Fruit fly (Drosophila melanogaster): ENCODE results near the gene moi.

moi gene

DNA sequence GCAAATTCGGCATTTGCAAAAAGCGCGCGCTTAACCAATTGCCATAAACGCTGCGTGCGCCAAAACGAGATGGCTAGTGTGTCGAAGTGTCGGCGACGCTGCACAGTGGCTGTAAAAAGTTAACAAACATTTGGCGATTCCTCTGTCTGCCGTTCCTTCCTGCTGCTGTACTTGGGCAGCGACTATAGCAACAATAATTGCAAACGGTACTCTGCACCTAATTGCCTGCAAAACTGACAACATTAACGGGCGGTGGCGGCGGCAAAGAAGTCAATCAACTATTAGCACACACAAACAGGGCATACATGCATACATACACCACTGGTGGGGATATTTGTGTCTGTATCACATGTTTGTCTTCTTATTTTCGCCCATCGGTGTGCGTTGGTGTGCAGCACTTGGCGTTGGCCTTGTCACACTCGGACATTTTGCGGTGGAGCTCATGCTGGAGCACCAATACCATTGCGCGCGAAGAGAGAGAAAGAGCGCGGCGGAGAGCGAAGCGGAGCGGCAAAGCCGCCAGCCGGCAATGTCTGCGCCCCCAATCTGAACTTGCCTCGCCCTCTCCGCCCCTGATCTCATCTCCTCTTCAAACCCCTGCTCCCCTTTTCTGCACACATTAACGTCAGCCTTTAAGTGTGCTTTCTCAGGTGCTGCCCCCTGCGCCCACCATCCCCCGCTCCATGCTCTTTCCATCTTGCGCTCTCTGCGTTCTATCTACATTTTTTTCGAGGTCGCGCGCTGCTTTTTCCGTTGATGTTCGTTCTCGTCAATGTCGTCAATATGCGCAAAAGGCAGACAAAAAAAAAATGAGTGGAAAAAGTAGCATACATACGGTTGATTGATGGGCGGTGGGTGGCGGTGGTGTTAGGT is 10.9 kb upstream of the moi start:
- TF ChIP-seq CG8301 (tag; optimal IDR thresholded peaks at IDR 0.05) (peak; percentile 4), CG34367 (tag; optimal IDR thresholded peaks at IDR 0.05) (no peak), rn (GFP tag; IDR thresholded peaks at IDR 0.05) (no peak), CG8159 (tag; optimal IDR thresholded peaks at IDR 0.05) (no peak), CG12605 (GFP tag; IDR thresholded peaks at IDR 0.05) (peak; percentile 13; the same call in 1 of the 2 replicates), Pif1B (GFP tag; optimal IDR thresholded peaks at IDR 0.05) (peak; percentile 2), CG9948 (tag; optimal IDR thresholded peaks at IDR 0.05) (no peak), Pif1A (GFP tag; optimal IDR thresholded peaks at IDR 0.05) (peak; percentile 19), CG13204 (GFP tag; optimal IDR thresholded peaks at IDR 0.05) (peak; percentile 87), EcR (GFP tag; optimal IDR thresholded peaks at IDR 0.05) (peak; percentile 93), CG10348 (GFP tag; IDR thresholded peaks at IDR 0.05) (no peak), CG32121 (GFP tag; IDR thresholded peaks at IDR 0.05) (peak; percentile 36; the same call in 1 of the 2 replicates), CG14655 (GFP tag; optimal IDR thresholded peaks at IDR 0.05) (no peak), fd96Ca (GFP tag; IDR thresholded peaks at IDR 0.05) (peak; percentile 39; the same call in 1 of the 3 replicates), Snoo (tag; optimal IDR thresholded peaks at IDR 0.05) (peak; percentile 31), CG15710 (tag; optimal IDR thresholded peaks at IDR 0.05) (no peak), gl (tag; optimal IDR thresholded peaks at IDR 0.05) (no peak), CG17806 (tag; optimal IDR thresholded peaks at IDR 0.05) (no peak), D1 (tag; optimal IDR thresholded peaks at IDR 0.05) (no peak), Ets98B (GFP tag; IDR thresholded peaks at IDR 0.05) (peak; percentile 61), CG4496 (GFP tag; IDR thresholded peaks at IDR 0.05) (no peak)

DNA sequence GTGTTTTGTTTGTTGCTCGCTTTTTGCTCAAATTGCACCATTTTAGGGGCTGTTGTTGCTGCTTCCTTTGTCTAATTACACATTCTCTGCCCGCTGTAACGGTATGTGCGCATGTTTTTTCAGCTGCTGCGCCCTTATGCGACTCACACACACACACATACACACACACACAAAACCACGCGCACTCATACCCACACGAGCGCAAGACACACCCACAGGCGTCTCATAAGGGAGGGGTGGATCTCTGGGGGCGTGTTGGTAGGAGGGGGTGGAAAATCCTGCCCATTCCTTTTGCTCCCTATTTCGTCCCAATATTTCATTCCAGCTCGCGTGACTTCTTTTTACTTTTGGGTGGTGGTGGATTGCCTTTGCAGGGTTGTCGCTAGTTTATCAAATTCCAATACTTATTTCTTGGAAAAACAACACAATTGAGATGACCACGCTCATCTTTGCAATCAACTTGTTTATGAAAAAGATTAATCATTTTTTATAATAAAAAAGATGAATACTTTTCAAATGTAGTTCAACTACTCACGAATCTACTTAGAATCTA is 10.2 kb upstream of the moi start:
- no peak for TF ChIP-seq CG34367 (tag; optimal IDR thresholded peaks at IDR 0.05)
- no peak for TF ChIP-seq CG17806 (tag; optimal IDR thresholded peaks at IDR 0.05)
- no peak for TF ChIP-seq CG8159 (tag; optimal IDR thresholded peaks at IDR 0.05)
- 0 out of 3 replicates have a peak, but pooled peaks have one; percentile 9 for TF ChIP-seq CG4496 (GFP tag; IDR thresholded peaks at IDR 0.05)
- no peak for TF ChIP-seq CG14655 (GFP tag; optimal IDR thresholded peaks at IDR 0.05)
- no peak for TF ChIP-seq Snoo (tag; optimal IDR thresholded peaks at IDR 0.05)

DNA sequence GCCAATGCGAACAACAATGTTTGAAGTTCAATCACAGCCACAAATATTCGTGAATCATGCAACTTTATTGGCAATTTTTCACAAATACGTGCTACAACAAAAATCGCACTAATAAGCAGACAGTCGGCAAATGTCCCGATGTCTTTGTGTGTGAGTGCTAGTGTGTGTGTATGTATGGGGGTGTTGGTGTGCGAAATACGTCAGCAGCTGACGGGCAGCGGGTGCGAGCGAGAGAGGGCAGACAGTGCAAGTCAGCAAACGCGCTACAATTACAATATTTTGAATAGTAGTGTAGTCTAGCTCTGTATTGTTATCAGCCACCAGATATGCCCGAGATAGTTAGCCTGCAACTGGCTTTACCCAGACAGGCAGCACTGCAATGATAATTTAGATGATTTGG is 9.3 kb upstream of the moi start:
- TF ChIP-seq Pif1A (GFP tag; optimal IDR thresholded peaks at IDR 0.05) (no peak), CG34367 (tag; optimal IDR thresholded peaks at IDR 0.05) (no peak), Snoo (tag; optimal IDR thresholded peaks at IDR 0.05) (no peak), CG8159 (tag; optimal IDR thresholded peaks at IDR 0.05) (no peak), Ets98B (GFP tag; IDR thresholded peaks at IDR 0.05) (no peak), CG14655 (GFP tag; optimal IDR thresholded peaks at IDR 0.05) (no peak), CG8301 (tag; optimal IDR thresholded peaks at IDR 0.05) (no peak), CG12605 (GFP tag; IDR thresholded peaks at IDR 0.05) (no peak), CG32121 (GFP tag; IDR thresholded peaks at IDR 0.05) (no peak)

DNA sequence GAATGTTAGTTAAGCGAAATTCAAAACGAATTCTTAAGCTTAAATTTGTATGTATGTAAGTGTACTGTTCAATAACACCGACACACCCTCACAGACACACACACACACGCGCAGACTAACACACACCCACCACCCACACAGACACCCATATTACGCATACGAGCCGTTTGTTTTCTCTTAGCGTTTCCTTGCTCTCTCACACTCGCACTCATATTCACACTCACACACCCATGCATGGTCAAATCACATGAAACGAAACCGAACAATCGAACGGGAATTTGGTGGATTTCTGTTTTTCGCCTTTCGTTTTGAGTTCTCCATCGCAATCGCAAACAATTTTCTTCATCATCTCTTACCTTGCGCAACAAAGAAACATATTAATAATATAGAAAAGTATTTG is 6.1 kb upstream of the moi start:
- TF ChIP-seq fd96Ca (GFP tag; IDR thresholded peaks at IDR 0.05) (no peak), D1 (tag; optimal IDR thresholded peaks at IDR 0.05) (no peak), CG10348 (GFP tag; IDR thresholded peaks at IDR 0.05) (no peak), EcR (GFP tag; optimal IDR thresholded peaks at IDR 0.05) (no peak), Ets98B (GFP tag; IDR thresholded peaks at IDR 0.05) (peak; percentile 4; the same call in 1 of the 2 replicates)

DNA sequence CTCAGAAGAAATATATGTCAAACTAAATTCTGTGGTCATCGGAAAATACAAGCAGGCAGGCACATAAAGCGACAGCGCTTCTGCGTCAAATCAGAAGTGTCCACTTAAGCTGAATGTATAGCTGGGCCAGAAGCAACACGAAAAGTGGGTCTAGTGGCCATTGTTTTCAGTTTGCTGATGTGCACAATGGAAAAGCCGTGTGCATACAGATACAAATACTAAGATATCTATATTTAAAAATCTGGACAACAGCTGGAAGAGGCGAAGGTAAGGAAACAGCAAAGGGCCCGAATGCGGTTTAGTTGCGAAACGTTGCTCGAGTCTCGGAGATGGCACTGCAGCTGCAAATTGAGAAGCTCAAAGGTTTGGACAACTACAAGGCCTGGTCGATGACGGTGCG is 4.5 kb upstream of the moi start, which contains the start of gene CG18598:
Gene CG18598 (plus strand): TSS at position 301 of the 400 bp plus-strand sequence.
- TF ChIP-seq CG13204 (GFP tag; optimal IDR thresholded peaks at IDR 0.05): no peak
- TF ChIP-seq CG32121 (GFP tag; IDR thresholded peaks at IDR 0.05): no peak
- TF ChIP-seq CG8301 (tag; optimal IDR thresholded peaks at IDR 0.05): no peak
- no peak for TF ChIP-seq Pif1B (GFP tag; optimal IDR thresholded peaks at IDR 0.05)
- no peak for TF ChIP-seq CG15710 (tag; optimal IDR thresholded peaks at IDR 0.05)
- TF ChIP-seq CG12605 (GFP tag; IDR thresholded peaks at IDR 0.05): no peak
- TF ChIP-seq EcR (GFP tag; optimal IDR thresholded peaks at IDR 0.05): no peak

DNA sequence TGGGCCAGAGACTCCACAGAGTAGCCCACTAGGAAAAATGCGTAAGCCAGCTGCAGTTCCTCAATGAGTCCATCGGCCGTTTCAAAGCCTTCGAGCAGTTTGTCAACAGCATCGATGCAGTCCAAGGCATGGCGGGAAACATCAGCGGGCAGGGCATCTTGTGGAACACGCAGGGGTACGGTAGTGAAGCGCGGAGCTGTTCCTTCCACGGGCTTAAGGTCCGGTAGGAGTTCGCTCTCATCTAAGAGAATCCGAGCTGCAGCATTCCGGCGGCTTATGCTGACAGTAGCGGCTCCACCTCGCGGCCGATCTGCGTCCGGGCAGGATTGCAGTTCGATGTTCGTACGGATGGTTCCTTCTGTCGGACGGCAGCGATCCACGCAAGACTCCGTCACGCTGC is 3.5 kb upstream of the moi start:
- TF ChIP-seq Ets98B (GFP tag; IDR thresholded peaks at IDR 0.05): no peak

DNA sequence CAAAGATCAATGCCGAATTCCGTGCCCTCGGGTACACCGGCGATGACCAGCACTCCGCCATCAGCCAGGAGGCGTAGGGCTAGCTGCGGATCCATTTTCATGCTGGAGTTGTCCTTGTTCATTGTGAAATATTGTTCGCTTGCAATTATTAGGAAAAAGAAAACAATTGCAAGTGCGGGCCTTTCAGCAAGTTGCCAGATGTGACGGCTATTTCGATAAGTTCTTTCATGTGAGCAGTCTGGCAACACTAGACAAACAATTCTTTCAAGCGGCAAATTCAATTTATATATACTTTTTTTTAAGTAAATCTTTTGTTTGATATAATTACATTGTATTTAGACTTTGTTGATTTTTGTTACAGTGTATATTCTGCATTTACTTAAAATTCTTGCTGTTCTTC is 2.8 kb upstream of the moi start, which contains the start of gene CG12320:
Gene CG12320 (minus strand): TSS at position 157 of the 400 bp plus-strand sequence.
- TF ChIP-seq fd96Ca (GFP tag; IDR thresholded peaks at IDR 0.05) (no peak), CG14655 (GFP tag; optimal IDR thresholded peaks at IDR 0.05) (no peak), gl (tag; optimal IDR thresholded peaks at IDR 0.05) (no peak), CG10348 (GFP tag; IDR thresholded peaks at IDR 0.05) (no peak), CG17806 (tag; optimal IDR thresholded peaks at IDR 0.05) (no peak), Pif1A (GFP tag; optimal IDR thresholded peaks at IDR 0.05) (no peak), CG32121 (GFP tag; IDR thresholded peaks at IDR 0.05) (no peak), rn (GFP tag; IDR thresholded peaks at IDR 0.05) (no peak), CG8159 (tag; optimal IDR thresholded peaks at IDR 0.05) (no peak), Snoo (tag; optimal IDR thresholded peaks at IDR 0.05) (no peak), CG34367 (tag; optimal IDR thresholded peaks at IDR 0.05) (no peak), CG13204 (GFP tag; optimal IDR thresholded peaks at IDR 0.05) (no peak)

Measured in whole organism, pupa.